Worm (Caenorhabditis elegans): ENCODE measurements around the gene lpd-7.

lpd-7 gene

ce11 chrIII:7524830-7525344 lies 48.3 kb upstream of the lpd-7 start:
- no peak for TF ChIP-seq zag-1 (tag; optimal IDR thresholded peaks at IDR 0.05)
- TF ChIP-seq mbf-1 (tag; optimal IDR thresholded peaks at IDR 0.05): no peak
- peak; percentile 17 to 86 for TF ChIP-seq lsy-2 (tag; optimal IDR thresholded peaks at IDR 0.05)
- TF ChIP-seq ztf-4 (tag; optimal IDR thresholded peaks at IDR 0.05): no peak
- peak; percentile 18 for TF ChIP-seq unc-55 (GFP tag; optimal IDR thresholded peaks at IDR 0.05)
- no peak for TF ChIP-seq egl-27 (tag; optimal IDR thresholded peaks at IDR 0.05)
- no peak for TF ChIP-seq crh-2 (tag; optimal IDR thresholded peaks at IDR 0.05)
- no peak for TF ChIP-seq ZK546.5 (tag; optimal IDR thresholded peaks at IDR 0.05)
- no peak for TF ChIP-seq unc-62 (GFP tag; optimal IDR thresholded peaks at IDR 0.05)
- TF ChIP-seq snpc-4 (tag; optimal IDR thresholded peaks at IDR 0.05): no peak
- TF ChIP-seq gmeb-1 (tag; optimal IDR thresholded peaks at IDR 0.05): no peak
- TF ChIP-seq lin-39 (tag; optimal IDR thresholded peaks at IDR 0.05): no peak
- no peak for TF ChIP-seq ztf-11 (tag; optimal IDR thresholded peaks at IDR 0.05)
- TF ChIP-seq blmp-1 (tag; optimal IDR thresholded peaks at IDR 0.05; ENCODE audit: insufficient read depth): no peak
- TF ChIP-seq nhr-10 (tag; optimal IDR thresholded peaks at IDR 0.05): no peak
- TF ChIP-seq skn-1 (tag; optimal IDR thresholded peaks at IDR 0.05): no peak
- no peak for TF ChIP-seq alr-1 (tag; optimal IDR thresholded peaks at IDR 0.05)
- no peak for TF ChIP-seq F13H6.1 (tag; optimal IDR thresholded peaks at IDR 0.05)
- no peak for TF ChIP-seq ceh-82 (tag; optimal IDR thresholded peaks at IDR 0.05)
- no peak for TF ChIP-seq nhr-237 (tag; optimal IDR thresholded peaks at IDR 0.05)
- TF ChIP-seq mab-5 (tag; optimal IDR thresholded peaks at IDR 0.05): peak; percentile 63
- no peak for TF ChIP-seq dmd-4 (tag; optimal IDR thresholded peaks at IDR 0.05)
- no peak for TF ChIP-seq fos-1 (tag; optimal IDR thresholded peaks at IDR 0.05)
- TF ChIP-seq nhr-129 (tag; optimal IDR thresholded peaks at IDR 0.05): peak; percentile 46

ce11 chrIII:7526974-7527466 lies 46.1 kb upstream of the lpd-7 start:
- TF ChIP-seq lsy-2 (tag; optimal IDR thresholded peaks at IDR 0.05) (peak in 1 of 2 experiments; percentile 64), nhr-6 (tag; optimal IDR thresholded peaks at IDR 0.05) (no peak), ztf-4 (tag; optimal IDR thresholded peaks at IDR 0.05) (no peak), lin-11 (tag; optimal IDR thresholded peaks at IDR 0.05) (no peak), gmeb-1 (tag; optimal IDR thresholded peaks at IDR 0.05) (no peak), alr-1 (tag; optimal IDR thresholded peaks at IDR 0.05) (no peak), nhr-77 (tag; optimal IDR thresholded peaks at IDR 0.05) (no peak), zag-1 (tag; optimal IDR thresholded peaks at IDR 0.05) (no peak)

ce11 chrIII:7530108-7530507 lies 43.0 kb upstream of the lpd-7 start:
- peak; percentile 8 for TF ChIP-seq mab-5 (tag; optimal IDR thresholded peaks at IDR 0.05)
- no peak for TF ChIP-seq nhr-25 (tag; optimal IDR thresholded peaks at IDR 0.05)

ce11 chrIII:7530830-7531229 lies 42.3 kb upstream of the lpd-7 start:
- TF ChIP-seq lsy-2 (tag; optimal IDR thresholded peaks at IDR 0.05) (peak in 1 of 2 experiments; percentile 19), lin-13 (GFP tag; optimal IDR thresholded peaks at IDR 0.05) (no peak)

- TF ChIP-seq snpc-4 (tag; optimal IDR thresholded peaks at IDR 0.05): no peak
- TF ChIP-seq sma-9 (GFP tag; optimal IDR thresholded peaks at IDR 0.05): no peak
- no peak for TF ChIP-seq sma-9 (tag; optimal IDR thresholded peaks at IDR 0.05)
- TF ChIP-seq lin-39 (tag; optimal IDR thresholded peaks at IDR 0.05): no peak
- no peak for TF ChIP-seq gmeb-1 (tag; optimal IDR thresholded peaks at IDR 0.05)
- TF ChIP-seq ztf-11 (tag; optimal IDR thresholded peaks at IDR 0.05): no peak
- no peak for TF ChIP-seq zag-1 (tag; optimal IDR thresholded peaks at IDR 0.05)
- TF ChIP-seq mdl-1 (tag; optimal IDR thresholded peaks at IDR 0.05): no peak
- TF ChIP-seq sma-3 (GFP tag; optimal IDR thresholded peaks at IDR 0.05): no peak
- no peak for TF ChIP-seq ztf-4 (tag; optimal IDR thresholded peaks at IDR 0.05)
- no peak for TF ChIP-seq aly-2 (tag; optimal IDR thresholded peaks at IDR 0.05)
- TF ChIP-seq alr-1 (tag; optimal IDR thresholded peaks at IDR 0.05): no peak
- TF ChIP-seq lin-11 (tag; optimal IDR thresholded peaks at IDR 0.05): no peak
- TF ChIP-seq nhr-23 (tag; optimal IDR thresholded peaks at IDR 0.05): no peak
- TF ChIP-seq skn-1 (tag; optimal IDR thresholded peaks at IDR 0.05): no peak
- TF ChIP-seq fos-1 (tag; optimal IDR thresholded peaks at IDR 0.05): no peak
- no peak for TF ChIP-seq sem-4 (tag; optimal IDR thresholded peaks at IDR 0.05)
- TF ChIP-seq nhr-12 (tag; optimal IDR thresholded peaks at IDR 0.05): no peak
- no peak for TF ChIP-seq lin-13 (GFP tag; optimal IDR thresholded peaks at IDR 0.05)
These were observed 41.8 kb upstream of the lpd-7 start for ce11 chrIII:7531385-7531784.

All from whole organism, L2 larva.